Worm (Caenorhabditis elegans) whole organism, young adult: ENCODE measurements around the gene bicd-1.

ENCODE experiments used
- aptf-2 ChIP-seq: fragments of 200-800 bp; sonication (Bioruptor generic); conservative IDR thresholded peaks from 2 replicates; pipeline ENCODE4 v1.3.6; 2022; ENCODE audit warnings: missing genetic modification reagents, missing genetic modification characterization, missing compliant biosample characterization
- nhr-179 ChIP-seq: sonication (generic microtip); optimal IDR thresholded peaks from 2 replicates; lab custom pipeline; 2016; ENCODE audit warnings: mild to moderate bottlenecking, missing genetic modification characterization, missing compliant biosample characterization
- nhr-27 ChIP-seq: fragments of 200-800 bp; sonication (Bioruptor generic); optimal IDR thresholded peaks from 2 replicates; lab custom pipeline; 2018; ENCODE audit warnings: mild to moderate bottlenecking, missing genetic modification characterization, moderate library complexity, missing compliant biosample characterization
- pha-4 ChIP-seq: fragments of 150-350 bp; sonication (generic microtip); optimal IDR thresholded peaks from 2 replicates; lab custom pipeline; 2014; ENCODE audit warnings: missing biosample characterization, missing genetic modification reagents, missing genetic modification characterization
- rcor-1 ChIP-seq: fragments of 200-800 bp; sonication (Bioruptor generic); IDR thresholded peaks from 2 replicates; pipeline ENCODE4 v1.3.6; 2022; ENCODE audit warnings: missing genetic modification reagents, missing genetic modification characterization, missing compliant biosample characterization
- snpc-4 ChIP-seq, 5 experiments: fragments of 150-350 bp in 1 of 5; sonication (generic microtip) in 4 of 5; optimal IDR thresholded peaks; 2 replicates each; lab custom pipeline; 2014 to 2018; ENCODE audit warnings: missing genetic modification characterization in 5 of 5, missing biosample characterization in 3 of 5, antibody characterized with exemption in 2 of 5, mild to moderate bottlenecking in 2 of 5, missing compliant biosample characterization in 2 of 5, missing genotype in 2 of 5, moderate library complexity in 2 of 5, missing genetic modification reagents in 1 of 5

ce11 chrIV:6588080-6588613 lies 16.0 kb upstream of the bicd-1 start:
- TF ChIP-seq snpc-4 (GFP tag; optimal IDR thresholded peaks at IDR 0.05; lab: Kevin White, UChicago) (no peak), snpc-4 (tag; optimal IDR thresholded peaks at IDR 0.05; lab: Kevin White, UChicago) (peak in 1 of 4 experiments; percentile 61), nhr-179 (no peak), nhr-27 (tag; lab: Kevin White, UChicago) (no peak), rcor-1 (GFP tag; lab: Robert Waterston, UW) (no peak), aptf-2 (GFP tag; lab: Robert Waterston, UW) (no peak), pha-4 (tag; lab: Kevin White, UChicago) (no peak)
